Fruit fly (Drosophila melanogaster) whole organism, embryonic: ENCODE measurements around the gene CG6325.

Source experiments
- CG1024 ChIP-seq: fragments of 200-800 bp; sonication (Bioruptor generic); IDR thresholded peaks from 2 replicates; pipeline ENCODE4 v1.3.6; 2022; ENCODE audit warnings: missing biosample characterization, missing genetic modification characterization
- CG10654 ChIP-seq: fragments of 200-800 bp; sonication (Bioruptor generic); optimal IDR thresholded peaks from 2 replicates; lab custom pipeline; 2016; ENCODE audit warnings: missing biosample characterization, missing genetic modification characterization
- CG11695 ChIP-seq: fragments of 200-800 bp; sonication (Bioruptor generic); IDR thresholded peaks from 3 replicates; pipeline ENCODE4 v1.3.6; 2022; ENCODE audit warnings: missing biosample characterization, missing genetic modification characterization
- CG12659 ChIP-seq: fragments of 200-800 bp; sonication (Bioruptor generic); optimal IDR thresholded peaks from 3 replicates; lab custom pipeline; 2017; ENCODE audit warnings: mild to moderate bottlenecking, missing biosample characterization, missing genetic modification reagents, missing genetic modification characterization
- CG17361 ChIP-seq: fragments of 200-800 bp; sonication (Bioruptor generic); IDR thresholded peaks from 3 replicates; pipeline ENCODE4 v1.3.6; 2022; ENCODE audit warnings: missing biosample characterization, missing genetic modification characterization
- CG3281 ChIP-seq: fragments of 200-800 bp; sonication (Bioruptor generic); optimal IDR thresholded peaks from 3 replicates; lab custom pipeline; 2017; ENCODE audit warnings: missing biosample characterization, mild to moderate bottlenecking, missing genetic modification characterization
- CG9797 ChIP-seq: fragments of 200-800 bp; sonication (Bioruptor generic); optimal IDR thresholded peaks from 3 replicates; lab custom pipeline; 2018; ENCODE audit warnings: missing biosample characterization, mild to moderate bottlenecking, missing genetic modification characterization
- Kr ChIP-seq: fragments of 200-800 bp; sonication (Bioruptor generic); optimal IDR thresholded peaks from 2 replicates; lab custom pipeline; 2017; ENCODE audit warnings: missing biosample characterization, mild to moderate bottlenecking, missing genetic modification characterization
- TFAM ChIP-seq: fragments of 200-800 bp; sonication (Bioruptor generic); optimal IDR thresholded peaks from 2 replicates; lab custom pipeline; 2017; ENCODE audit warnings: missing biosample characterization, missing genetic modification characterization, inconsistent platforms
- maf-S ChIP-seq: fragments of 200-800 bp; sonication (Bioruptor generic); optimal IDR thresholded peaks from 2 replicates; lab custom pipeline; 2016; ENCODE audit warnings: missing biosample characterization, missing genetic modification characterization
- ro ChIP-seq: fragments of 200-800 bp; sonication (Bioruptor generic); IDR thresholded peaks from 2 replicates; pipeline ENCODE4 v1.3.6; 2022; ENCODE audit warnings: missing biosample characterization, missing genetic modification characterization
- so ChIP-seq: fragments of 200-800 bp; sonication (Bioruptor generic); IDR thresholded peaks from 3 replicates; pipeline ENCODE4 v1.3.6; 2022; ENCODE audit warnings: missing biosample characterization, missing genetic modification characterization
- unpg ChIP-seq: fragments of 200-800 bp; sonication (Bioruptor generic); optimal IDR thresholded peaks from 3 replicates; lab custom pipeline; 2018; ENCODE audit warnings: missing biosample characterization, mild to moderate bottlenecking, missing genetic modification characterization, moderate library complexity

dm6 chr3R:10391863-10392538, 15.1 kb downstream of the CG6325 start:
- TF ChIP-seq CG3281 (GFP tag; lab: Kevin White, UChicago) (no peak), CG10654 (GFP tag; lab: Kevin White, UChicago) (no peak), CG11695 (GFP tag; lab: Robert Waterston, UW) (no peak), CG12659 (no peak), CG1024 (GFP tag; lab: Robert Waterston, UW) (no peak), unpg (GFP tag; lab: Kevin White, UChicago) (no peak), Kr (GFP tag; lab: Kevin White, UChicago) (no peak), so (GFP tag; lab: Robert Waterston, UW) (no peak), CG17361 (GFP tag; lab: Robert Waterston, UW) (no peak), maf-S (GFP tag; lab: Kevin White, UChicago) (no peak), CG9797 (GFP tag; lab: Kevin White, UChicago) (no peak), TFAM (no peak), ro (GFP tag; lab: Robert Waterston, UW) (no peak)
